Fruit fly (Drosophila melanogaster): ENCODE measurements around the gene CG43702.

DNA sequence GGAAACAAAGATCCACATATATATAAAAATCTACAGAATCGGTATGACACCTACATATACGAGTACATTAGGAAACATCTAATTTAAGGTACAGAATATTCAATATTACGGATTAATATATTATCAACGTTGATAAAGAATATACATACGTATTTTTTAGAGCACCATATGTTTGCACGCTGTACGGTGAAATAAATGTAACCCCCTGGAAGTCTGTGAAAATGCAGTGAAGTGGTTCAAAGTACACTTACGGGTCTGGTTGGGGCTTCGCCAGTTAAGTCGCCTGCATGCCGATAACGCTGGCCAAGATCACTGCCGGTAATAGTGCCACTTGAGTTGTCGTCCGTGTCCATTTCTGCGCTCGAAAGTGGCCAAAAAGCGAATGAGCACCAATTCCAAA, 5.2 kb downstream of the CG43702 start:
- no peak for TF ChIP-seq CG13204 (GFP tag; optimal IDR thresholded peaks at IDR 0.05)
- TF ChIP-seq CG34367 (tag; optimal IDR thresholded peaks at IDR 0.05): no peak
- no peak for TF ChIP-seq CG9948 (tag; optimal IDR thresholded peaks at IDR 0.05)
- TF ChIP-seq CG4496 (GFP tag; IDR thresholded peaks at IDR 0.05): no peak
- TF ChIP-seq fd96Ca (GFP tag; IDR thresholded peaks at IDR 0.05): no peak
- no peak for TF ChIP-seq Pif1A (GFP tag; optimal IDR thresholded peaks at IDR 0.05)
- TF ChIP-seq CG32121 (GFP tag; IDR thresholded peaks at IDR 0.05): no peak
- no peak for TF ChIP-seq CG15710 (tag; optimal IDR thresholded peaks at IDR 0.05)
- TF ChIP-seq CG14655 (GFP tag; optimal IDR thresholded peaks at IDR 0.05): no peak
- TF ChIP-seq rn (GFP tag; IDR thresholded peaks at IDR 0.05): no peak
- no peak for TF ChIP-seq CG17806 (tag; optimal IDR thresholded peaks at IDR 0.05)
- no peak for TF ChIP-seq EcR (GFP tag; optimal IDR thresholded peaks at IDR 0.05)
- no peak for TF ChIP-seq Pif1B (GFP tag; optimal IDR thresholded peaks at IDR 0.05)

Data from whole organism, pupa.